Fruit fly (Drosophila melanogaster) whole organism, embryonic: ENCODE measurements around the gene Rbp1-like.

Experiments
- Aef1 ChIP-seq: fragments of 200-800 bp; sonication (Bioruptor generic); IDR thresholded peaks from 3 replicates; pipeline ENCODE4 v1.3.6; 2022; ENCODE audit warnings: missing biosample characterization, missing genetic modification characterization
- Asciz ChIP-seq: fragments of 200-800 bp; sonication (Bioruptor generic); optimal IDR thresholded peaks from 2 replicates; lab custom pipeline; 2017; ENCODE audit warnings: missing biosample characterization, mild to moderate bottlenecking, missing genetic modification characterization, missing genetic modification reagents
- Awh ChIP-seq: fragments of 200-800 bp; sonication (Bioruptor generic); IDR thresholded peaks from 2 replicates; pipeline ENCODE4, ENCODE4 v1.3.6; 2022; ENCODE audit warnings: missing biosample characterization, missing genetic modification characterization
- CG10274 ChIP-seq: fragments of 200-800 bp; sonication (Bioruptor generic); optimal IDR thresholded peaks from 3 replicates; lab custom pipeline; 2017; ENCODE audit warnings: missing biosample characterization, mild to moderate bottlenecking, missing genetic modification characterization
- CG10565 ChIP-seq: fragments of 200-800 bp; sonication (Bioruptor generic); optimal IDR thresholded peaks from 3 replicates; lab custom pipeline; 2016; ENCODE audit warnings: missing biosample characterization, mild to moderate bottlenecking, missing genetic modification characterization
- CG12236 ChIP-seq: fragments of 200-800 bp; sonication (Bioruptor generic); optimal IDR thresholded peaks from 2 replicates; lab custom pipeline; 2016; ENCODE audit warnings: missing biosample characterization, missing genetic modification characterization
- CG12391 ChIP-seq: fragments of 200-800 bp; sonication (Bioruptor generic); optimal IDR thresholded peaks from 3 replicates; lab custom pipeline; 2018; ENCODE audit warnings: missing biosample characterization, mild to moderate bottlenecking, missing genetic modification characterization, moderate library complexity
- CG13123 ChIP-seq: fragments of 200-800 bp; sonication (Bioruptor generic); optimal IDR thresholded peaks from 2 replicates; lab custom pipeline; 2016; ENCODE audit warnings: missing biosample characterization, missing genetic modification characterization
- CG13424 ChIP-seq: fragments of 200-800 bp; sonication (Bioruptor generic); optimal IDR thresholded peaks from 2 replicates; lab custom pipeline; 2019; ENCODE audit warnings: missing biosample characterization, mild to moderate bottlenecking, missing genetic modification characterization, moderate library complexity
- CG13775 ChIP-seq: fragments of 200-800 bp; sonication (Bioruptor generic); optimal IDR thresholded peaks from 3 replicates; lab custom pipeline; 2017; ENCODE audit warnings: missing biosample characterization, mild to moderate bottlenecking, missing genetic modification characterization
- CG13894 ChIP-seq: fragments of 200-800 bp; sonication (Bioruptor generic); optimal IDR thresholded peaks from 3 replicates; lab custom pipeline; 2018; ENCODE audit warnings: missing biosample characterization, mild to moderate bottlenecking, missing genetic modification characterization, moderate library complexity
- CG15479 ChIP-seq: fragments of 200-800 bp; sonication (Bioruptor generic); optimal IDR thresholded peaks from 3 replicates; lab custom pipeline; 2019; ENCODE audit warnings: missing biosample characterization, mild to moderate bottlenecking, missing genetic modification characterization, moderate library complexity
- CG1602 ChIP-seq: fragments of 200-800 bp; sonication (Bioruptor generic); optimal IDR thresholded peaks from 3 replicates; lab custom pipeline; 2016; ENCODE audit warnings: missing biosample characterization, missing genetic modification characterization
- CG2129 ChIP-seq: fragments of 200-800 bp; sonication (Bioruptor generic); IDR thresholded peaks from 2 replicates; pipeline ENCODE4 v1.3.6; 2022; ENCODE audit warnings: missing biosample characterization, missing genetic modification characterization; ENCODE audit not compliant: partially characterized antibody
- CG31441 ChIP-seq: fragments of 200-800 bp; sonication (Bioruptor generic); IDR thresholded peaks from 2 replicates; pipeline ENCODE4 v1.3.6; 2022; ENCODE audit warnings: missing biosample characterization, missing genetic modification characterization
- CG6854 ChIP-seq: fragments of 200-800 bp; sonication (Bioruptor generic); optimal IDR thresholded peaks from 3 replicates; lab custom pipeline; 2017; ENCODE audit warnings: missing biosample characterization, mild to moderate bottlenecking, missing genetic modification characterization
- CG7372 ChIP-seq: fragments of 200-800 bp; sonication (Bioruptor generic); IDR thresholded peaks from 2 replicates; pipeline ENCODE4 v1.3.6; 2022; ENCODE audit warnings: missing biosample characterization, missing genetic modification characterization
- CG8089 ChIP-seq: fragments of 200-800 bp; sonication (Bioruptor generic); optimal IDR thresholded peaks from 3 replicates; lab custom pipeline; 2016; ENCODE audit warnings: missing biosample characterization, missing genetic modification characterization
- CG9932 ChIP-seq: fragments of 200-800 bp; sonication (Bioruptor generic); IDR thresholded peaks from 2 replicates; pipeline ENCODE4 v1.3.6; 2022; ENCODE audit warnings: missing biosample characterization, missing genetic modification characterization
- CrebB ChIP-seq: fragments of 200-800 bp; sonication (Bioruptor generic); optimal IDR thresholded peaks from 3 replicates; lab custom pipeline; 2018; ENCODE audit warnings: missing biosample characterization, mild to moderate bottlenecking, missing genetic modification characterization
- Fer2 ChIP-seq: fragments of 200-800 bp; sonication (Bioruptor generic); optimal IDR thresholded peaks from 2 replicates; lab custom pipeline; 2018; ENCODE audit warnings: missing biosample characterization, mild to moderate bottlenecking, missing genetic modification characterization, moderate library complexity
- Med ChIP-seq: fragments of 200-800 bp; sonication (Bioruptor generic); peaks from one replicate; lab custom pipeline; 2016; ENCODE audit warnings: missing biosample characterization, missing genetic modification characterization, mild to moderate bottlenecking, inconsistent platforms, moderate library complexity
- Mrtf ChIP-seq: fragments of 200-800 bp; sonication (Bioruptor generic); IDR thresholded peaks from 3 replicates; pipeline ENCODE4 v1.3.6; 2022; ENCODE audit warnings: missing biosample characterization, missing genetic modification characterization
- NFAT ChIP-seq: fragments of 200-800 bp; sonication (Bioruptor generic); IDR thresholded peaks from 2 replicates; pipeline ENCODE4 v1.3.6; 2022; ENCODE audit warnings: missing biosample characterization, missing genetic modification characterization
- Sox102F ChIP-seq: fragments of 200-800 bp; sonication (Bioruptor generic); optimal IDR thresholded peaks from 2 replicates; lab custom pipeline; 2018; ENCODE audit warnings: missing biosample characterization, mild to moderate bottlenecking, missing genetic modification characterization, moderate library complexity
- TFAM ChIP-seq: fragments of 200-800 bp; sonication (Bioruptor generic); optimal IDR thresholded peaks from 2 replicates; lab custom pipeline; 2017; ENCODE audit warnings: missing biosample characterization, missing genetic modification characterization, inconsistent platforms
- Trl ChIP-seq, 3 experiments: fragments of >200 bp in 2 of 3; fragments of 200-800 bp in 1 of 3; sonication (Bioruptor generic) in 1 of 3; optimal IDR thresholded peaks; 2 replicates in 1 of 3; 3 replicates in 2 of 3; lab custom pipeline; 2016 to 2017; ENCODE audit warnings: missing biosample characterization in 1 of 3, missing genetic modification characterization in 1 of 3
- Vsx1 ChIP-seq: fragments of 200-800 bp; sonication (Bioruptor generic); optimal IDR thresholded peaks from 2 replicates; lab custom pipeline; 2017; ENCODE audit warnings: missing biosample characterization, mild to moderate bottlenecking, missing genetic modification characterization, missing genetic modification reagents
- cad ChIP-seq: fragments of >200 bp; optimal IDR thresholded peaks from 2 replicates; lab custom pipeline; 2017; ENCODE audit warnings: missing biosample characterization, missing genetic modification characterization
- cg ChIP-seq: fragments of 200-800 bp; sonication (Bioruptor generic); optimal IDR thresholded peaks from 3 replicates; lab custom pipeline; 2019; ENCODE audit warnings: missing biosample characterization, mild to moderate bottlenecking, missing genetic modification characterization, moderate library complexity
- chinmo ChIP-seq: fragments of 200-800 bp; sonication (Bioruptor generic); IDR thresholded peaks from 4 replicates; pipeline ENCODE4 v1.3.6; 2022; ENCODE audit warnings: missing biosample characterization, missing genetic modification characterization; ENCODE audit not compliant: partially characterized antibody
- chm ChIP-seq: fragments of 200-800 bp; sonication (Bioruptor generic); IDR thresholded peaks from 2 replicates; pipeline ENCODE4 v1.3.6; 2022; ENCODE audit warnings: missing biosample characterization, missing genetic modification characterization
- ci ChIP-seq: fragments of 200-800 bp; sonication (Bioruptor generic); IDR thresholded peaks from 3 replicates; pipeline ENCODE4 v1.3.6; 2022; ENCODE audit warnings: missing biosample characterization, missing genetic modification characterization
- dmrt99B ChIP-seq: fragments of 200-800 bp; sonication (Bioruptor generic); optimal IDR thresholded peaks from 2 replicates; lab custom pipeline; 2018; ENCODE audit warnings: missing biosample characterization, mild to moderate bottlenecking, missing genetic modification characterization, moderate library complexity
- fd3F ChIP-seq: fragments of 200-800 bp; sonication (Bioruptor generic); optimal IDR thresholded peaks from 2 replicates; lab custom pipeline; 2018; ENCODE audit warnings: missing biosample characterization, mild to moderate bottlenecking, missing genetic modification characterization, moderate library complexity
- ind ChIP-seq: fragments of 200-800 bp; sonication (Bioruptor generic); optimal IDR thresholded peaks from 3 replicates; lab custom pipeline; 2016; ENCODE audit warnings: missing biosample characterization, missing genetic modification characterization
- jigr1 ChIP-seq: fragments of 200-800 bp; sonication (Bioruptor generic); IDR thresholded peaks from 3 replicates; pipeline ENCODE4 v1.3.6; 2022; ENCODE audit warnings: missing biosample characterization, missing genetic modification characterization
- jing ChIP-seq: fragments of 200-800 bp; sonication (Bioruptor generic); optimal IDR thresholded peaks from 2 replicates; lab custom pipeline; 2018; ENCODE audit warnings: missing biosample characterization, mild to moderate bottlenecking, missing genetic modification characterization
- nerfin-2 ChIP-seq: fragments of 200-800 bp; sonication (Bioruptor generic); IDR thresholded peaks from 2 replicates; pipeline ENCODE4 v1.3.6; 2022; ENCODE audit warnings: missing biosample characterization, missing genetic modification characterization; ENCODE audit not compliant: partially characterized antibody
- oc ChIP-seq: fragments of 200-800 bp; sonication (Bioruptor generic); optimal IDR thresholded peaks from 2 replicates; lab custom pipeline; 2018; ENCODE audit warnings: missing biosample characterization, mild to moderate bottlenecking, missing genetic modification characterization, moderate library complexity
- p53 ChIP-seq: fragments of 200-800 bp; sonication (Bioruptor generic); optimal IDR thresholded peaks from 2 replicates; lab custom pipeline; 2016; ENCODE audit warnings: missing biosample characterization, missing genetic modification characterization
- phol ChIP-seq: fragments of 200-800 bp; sonication (Bioruptor generic); optimal IDR thresholded peaks from 3 replicates; lab custom pipeline; 2018; ENCODE audit warnings: missing biosample characterization, mild to moderate bottlenecking, missing genetic modification characterization, moderate library complexity
- prd ChIP-seq, 3 experiments: fragments of >200 bp in 2 of 3; fragments of 200-800 bp in 1 of 3; sonication (Bioruptor generic) in 1 of 3; optimal IDR thresholded peaks in 2 of 3; IDR thresholded peaks in 1 of 3; 2 replicates in 2 of 3; 3 replicates in 1 of 3; pipeline versions ENCODE4 v1.3.6 to Lab custom; 2017 to 2022; ENCODE audit warnings: missing biosample characterization in 1 of 3, missing genetic modification characterization in 1 of 3
- pzg ChIP-seq: fragments of 200-800 bp; sonication (Bioruptor generic); optimal IDR thresholded peaks from 3 replicates; lab custom pipeline; 2018; ENCODE audit warnings: missing biosample characterization, mild to moderate bottlenecking, missing genetic modification characterization, moderate library complexity
- sr ChIP-seq: fragments of 200-800 bp; sonication (Bioruptor generic); IDR thresholded peaks from 3 replicates; pipeline ENCODE4 v1.3.6; 2022; ENCODE audit warnings: missing biosample characterization, missing genetic modification characterization
- wek ChIP-seq: fragments of 200-800 bp; sonication (Bioruptor generic); optimal IDR thresholded peaks from 3 replicates; lab custom pipeline; 2018; ENCODE audit warnings: missing biosample characterization, mild to moderate bottlenecking, missing genetic modification characterization, moderate library complexity
- wor ChIP-seq: fragments of 200-800 bp; sonication (Bioruptor generic); IDR thresholded peaks from 2 replicates; pipeline ENCODE4 v1.3.6; 2022; ENCODE audit warnings: missing biosample characterization, missing genetic modification characterization

Rbp1-like gene

DNA sequence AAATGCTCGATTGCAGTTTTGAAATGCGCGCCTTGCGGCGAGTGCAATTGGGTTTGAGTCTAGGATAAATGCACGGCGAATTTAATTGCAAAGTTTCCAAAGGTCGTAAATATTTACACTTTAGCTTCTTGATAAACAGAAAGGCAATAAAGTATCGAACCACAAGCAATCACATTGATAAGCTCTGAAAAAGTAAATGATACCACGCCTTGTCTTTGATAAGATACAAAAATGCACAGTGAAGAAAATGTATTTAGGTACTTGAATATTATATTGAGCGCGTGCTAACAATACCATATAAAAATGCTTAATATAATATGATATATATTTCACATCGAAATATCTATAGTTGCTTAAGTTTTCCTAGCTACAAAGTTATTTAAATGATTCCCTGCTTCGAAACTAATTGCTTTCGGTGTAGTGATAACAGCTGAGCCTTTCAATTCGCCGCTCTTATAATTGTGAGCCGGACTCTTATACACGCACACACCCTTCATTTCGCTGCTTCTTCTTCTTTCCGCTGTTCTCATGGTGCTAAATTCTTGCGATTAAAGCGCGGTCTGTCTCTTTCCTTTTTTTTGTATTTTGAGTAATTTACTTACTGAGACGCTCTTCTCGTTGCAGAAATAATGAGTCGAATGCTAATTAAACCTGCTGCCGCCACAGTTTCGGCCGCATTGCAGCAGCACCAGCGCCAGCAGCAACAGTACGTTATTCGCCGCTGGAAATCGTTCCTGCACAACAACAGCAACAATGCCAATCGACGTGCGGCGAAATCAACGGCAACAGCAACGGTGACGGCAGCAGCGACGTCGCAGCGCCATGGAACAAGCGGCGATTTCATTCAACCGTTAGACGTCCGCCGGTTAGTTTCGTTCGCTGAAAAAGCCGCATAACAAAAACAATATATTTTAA is 11.2 kb downstream of the Rbp1-like start (continued):
- peak; percentile 80 for TF ChIP-seq CG31441
- peak; percentile 18 to 39 for TF ChIP-seq Trl (optimal IDR thresholded peaks at IDR 0.05; lab: Kevin White, UChicago)
- no peak for TF ChIP-seq Trl (GFP tag; optimal IDR thresholded peaks at IDR 0.05; lab: Kevin White, UChicago)
- TF ChIP-seq Asciz (GFP tag; lab: Kevin White, UChicago): peak; percentile 86
- TF ChIP-seq CG6854 (GFP tag; lab: Kevin White, UChicago): peak; percentile 75
- TF ChIP-seq CG10274 (GFP tag; lab: Kevin White, UChicago): peak; percentile 34
- TF ChIP-seq prd (optimal IDR thresholded peaks at IDR 0.05; lab: Kevin White, UChicago): no peak
- TF ChIP-seq prd (GFP tag; IDR thresholded peaks at IDR 0.05; lab: Robert Waterston, UW): peak; percentile 82
- peak; percentile 13 for TF ChIP-seq CG10565 (GFP tag; lab: Kevin White, UChicago)
- peak; percentile 58 for TF ChIP-seq Vsx1
- TF ChIP-seq CG13894 (tag; lab: Kevin White, UChicago): peak; percentile 64
- TF ChIP-seq ci (GFP tag; lab: Robert Waterston, UW): peak; percentile 75; the same call in 2 of the 3 replicates
- TF ChIP-seq CG13775 (GFP tag; lab: Kevin White, UChicago): peak; percentile 81
- no peak for TF ChIP-seq cad (GFP tag; lab: Kevin White, UChicago)
- peak; percentile 36 for TF ChIP-seq wek (GFP tag; lab: Kevin White, UChicago)
- peak; percentile 48; the same call in 1 of the 4 replicates for TF ChIP-seq chinmo (GFP tag; lab: Robert Waterston, UW)
- peak; percentile 89 for TF ChIP-seq CG13424
- TF ChIP-seq Med (GFP tag; lab: Kevin White, UChicago): peak; percentile 79
- peak; percentile 68 for TF ChIP-seq wor (GFP tag; lab: Robert Waterston, UW)
- TF ChIP-seq CG15479 (GFP tag; lab: Kevin White, UChicago): peak; percentile 32
- TF ChIP-seq Sox102F (GFP tag; lab: Kevin White, UChicago): peak; percentile 89
- peak; percentile 42 for TF ChIP-seq Fer2
- TF ChIP-seq Aef1 (GFP tag; lab: Robert Waterston, UW): peak; percentile 76
- peak; percentile 56; the same call in 1 of the 3 replicates for TF ChIP-seq Mrtf (GFP tag; lab: Robert Waterston, UW)
- peak; percentile 82 for TF ChIP-seq CG9932 (GFP tag; lab: Robert Waterston, UW)
- peak; percentile 93 for TF ChIP-seq CG12391 (tag; lab: Kevin White, UChicago)
- peak; percentile 85 for TF ChIP-seq phol (tag; lab: Kevin White, UChicago)
- peak; percentile 0 for TF ChIP-seq pzg (GFP tag; lab: Kevin White, UChicago)
- peak; percentile 80 for TF ChIP-seq chm
- TF ChIP-seq fd3F (GFP tag; lab: Kevin White, UChicago): peak; percentile 74
- TF ChIP-seq CG8089: peak; percentile 18
- peak; percentile 84 for TF ChIP-seq dmrt99B (tag; lab: Kevin White, UChicago)
- no peak for TF ChIP-seq sr (GFP tag; lab: Robert Waterston, UW)
- no peak for TF ChIP-seq CG2129 (GFP tag; lab: Robert Waterston, UW)
- peak; percentile 55; the same call in 1 of the 2 replicates for TF ChIP-seq CG7372 (GFP tag; lab: Robert Waterston, UW)
- peak; percentile 65 for TF ChIP-seq NFAT
- no peak for TF ChIP-seq nerfin-2 (GFP tag; lab: Robert Waterston, UW)
- peak; percentile 84 for TF ChIP-seq ind (GFP tag; lab: Kevin White, UChicago)
- peak; percentile 80 for TF ChIP-seq Awh
- no peak for TF ChIP-seq CG12236 (GFP tag; lab: Kevin White, UChicago)
- TF ChIP-seq CG13123 (GFP tag; lab: Kevin White, UChicago): peak; percentile 70
- no peak for TF ChIP-seq p53
- TF ChIP-seq jing (GFP tag; lab: Kevin White, UChicago): peak; percentile 49
- peak; percentile 55 for TF ChIP-seq cg
- TF ChIP-seq jigr1 (GFP tag; lab: Robert Waterston, UW): peak; percentile 44; the same call in 1 of the 3 replicates
- TF ChIP-seq CG1602 (GFP tag; lab: Kevin White, UChicago): peak; percentile 80
- peak; percentile 22 for TF ChIP-seq TFAM (GFP tag; lab: Kevin White, UChicago)
- TF ChIP-seq oc: peak; percentile 86
- TF ChIP-seq CrebB (tag; lab: Kevin White, UChicago): peak; percentile 71
